Fruit fly (Drosophila melanogaster) whole organism, prepupa: Measurements from ENCODE around the gene CG14989.

Experiments
- Blimp-1 ChIP-seq: fragments of 200-800 bp; sonication (Bioruptor generic); optimal IDR thresholded peaks from 3 replicates; lab custom pipeline; 2017; ENCODE audit warnings: missing biosample characterization, missing genetic modification characterization, mild to moderate bottlenecking, moderate library complexity, missing genetic modification reagents
- CG10631 ChIP-seq: fragments of 200-800 bp; sonication (Bioruptor generic); optimal IDR thresholded peaks from 2 replicates; lab custom pipeline; 2016; ENCODE audit warnings: missing biosample characterization, missing genetic modification characterization
- CG10669 ChIP-seq: fragments of 200-800 bp; sonication (Bioruptor generic); optimal IDR thresholded peaks from 3 replicates; lab custom pipeline; 2018; ENCODE audit warnings: missing biosample characterization, mild to moderate bottlenecking, missing genetic modification characterization, moderate library complexity
- CG11294 ChIP-seq: fragments of 200-800 bp; sonication (Bioruptor generic); IDR thresholded peaks from 2 replicates; pipeline ENCODE4 v1.3.6; 2022; ENCODE audit warnings: missing biosample characterization, missing genetic modification characterization
- CG11762 ChIP-seq: fragments of 200-800 bp; sonication (Bioruptor generic); optimal IDR thresholded peaks from 3 replicates; lab custom pipeline; 2016; ENCODE audit warnings: missing biosample characterization, missing genetic modification characterization; ENCODE audit not compliant: insufficient read depth
- CG11902 ChIP-seq: fragments of 200-800 bp; sonication (Bioruptor generic); optimal IDR thresholded peaks from 3 replicates; lab custom pipeline; 2016; ENCODE audit warnings: missing biosample characterization, missing genetic modification characterization
- CG1621 ChIP-seq: fragments of 200-800 bp; sonication (Bioruptor generic); optimal IDR thresholded peaks from 3 replicates; lab custom pipeline; 2018; ENCODE audit warnings: missing biosample characterization, mild to moderate bottlenecking, missing genetic modification characterization
- CG16779 ChIP-seq: fragments of 200-800 bp; sonication (Bioruptor generic); optimal IDR thresholded peaks from 3 replicates; lab custom pipeline; 2017; ENCODE audit warnings: missing biosample characterization, mild to moderate bottlenecking, missing genetic modification characterization
- CG31627 ChIP-seq: fragments of 200-800 bp; sonication (Bioruptor generic); optimal IDR thresholded peaks from 3 replicates; lab custom pipeline; 2016; ENCODE audit warnings: missing biosample characterization, missing genetic modification characterization
- CG32006 ChIP-seq: fragments of 200-800 bp; sonication (Bioruptor generic); optimal IDR thresholded peaks from 3 replicates; lab custom pipeline; 2017; ENCODE audit warnings: missing biosample characterization, mild to moderate bottlenecking, missing genetic modification characterization
- CG34406 ChIP-seq: fragments of 200-800 bp; sonication (Bioruptor generic); optimal IDR thresholded peaks from 3 replicates; lab custom pipeline; 2016; ENCODE audit warnings: missing biosample characterization, missing genetic modification characterization
- CG3919 ChIP-seq: fragments of 200-800 bp; sonication (Bioruptor generic); optimal IDR thresholded peaks from 3 replicates; lab custom pipeline; 2016; ENCODE audit warnings: missing biosample characterization, missing genetic modification characterization
- CG4318 ChIP-seq: fragments of 200-800 bp; sonication (Bioruptor generic); optimal IDR thresholded peaks from 3 replicates; lab custom pipeline; 2017; ENCODE audit warnings: missing biosample characterization, mild to moderate bottlenecking, missing genetic modification characterization
- CG6163 ChIP-seq: fragments of 200-800 bp; sonication (Bioruptor generic); IDR thresholded peaks from 3 replicates; pipeline ENCODE4 v1.3.6; 2022; ENCODE audit warnings: missing biosample characterization, missing genetic modification characterization
- CG6276 ChIP-seq: fragments of 200-800 bp; sonication (Bioruptor generic); optimal IDR thresholded peaks from 2 replicates; lab custom pipeline; 2017; ENCODE audit warnings: missing biosample characterization, mild to moderate bottlenecking, missing genetic modification characterization
- CG6792 ChIP-seq: fragments of 200-800 bp; sonication (Bioruptor generic); optimal IDR thresholded peaks from 3 replicates; lab custom pipeline; 2016; ENCODE audit warnings: missing biosample characterization, missing genetic modification characterization
- CG6808 ChIP-seq: fragments of 200-800 bp; sonication (Bioruptor generic); optimal IDR thresholded peaks from 3 replicates; lab custom pipeline; 2017; ENCODE audit warnings: missing biosample characterization, missing genetic modification characterization, mild to moderate bottlenecking, moderate library complexity, missing genetic modification reagents
- CG6854 ChIP-seq: fragments of 200-800 bp; sonication (Bioruptor generic); optimal IDR thresholded peaks from 2 replicates; lab custom pipeline; 2017; ENCODE audit warnings: missing biosample characterization, mild to moderate bottlenecking, missing genetic modification characterization
- CG7368 ChIP-seq: fragments of 200-800 bp; sonication (Bioruptor generic); optimal IDR thresholded peaks from 3 replicates; lab custom pipeline; 2016; ENCODE audit warnings: missing biosample characterization, missing genetic modification characterization
- CG8119 ChIP-seq: fragments of 200-800 bp; sonication (Bioruptor generic); IDR thresholded peaks from 3 replicates; pipeline ENCODE4 v1.3.6; 2022; ENCODE audit warnings: missing biosample characterization, missing genetic modification characterization
- CG8319 ChIP-seq: fragments of 200-800 bp; sonication (Bioruptor generic); optimal IDR thresholded peaks from 3 replicates; lab custom pipeline; 2016; ENCODE audit warnings: missing biosample characterization, missing genetic modification characterization
- CG8632 ChIP-seq: fragments of 200-800 bp; sonication (Bioruptor generic); optimal IDR thresholded peaks from 3 replicates; lab custom pipeline; 2016; ENCODE audit warnings: missing biosample characterization, missing genetic modification characterization
- CG9139 ChIP-seq: fragments of 200-800 bp; sonication (Bioruptor generic); optimal IDR thresholded peaks from 3 replicates; lab custom pipeline; 2017; ENCODE audit warnings: missing biosample characterization, mild to moderate bottlenecking, missing genetic modification characterization
- Eip93F ChIP-seq: fragments of 200-800 bp; sonication (Bioruptor generic); optimal IDR thresholded peaks from 2 replicates; lab custom pipeline; 2016; ENCODE audit warnings: missing biosample characterization, mild to moderate bottlenecking, missing genetic modification characterization
- Ets96B ChIP-seq: fragments of 200-800 bp; optimal IDR thresholded peaks from 2 replicates; lab custom pipeline; 2019; ENCODE audit warnings: missing biosample characterization, mild to moderate bottlenecking, missing genetic modification characterization, moderate library complexity
- Gug ChIP-seq: fragments of 200-800 bp; sonication (Bioruptor generic); IDR thresholded peaks from 2 replicates; pipeline ENCODE4 v1.3.6; 2022; ENCODE audit warnings: missing biosample characterization, missing genetic modification characterization
- Hr38 ChIP-seq: sonication (Bioruptor generic); optimal IDR thresholded peaks from 2 replicates; lab custom pipeline; 2016; ENCODE audit warnings: missing biosample characterization, missing genetic modification characterization
- Hr39 ChIP-seq: fragments of 200-800 bp; sonication (Bioruptor generic); optimal IDR thresholded peaks from 2 replicates; lab custom pipeline; 2016; ENCODE audit warnings: missing biosample characterization, missing genetic modification characterization
- Hr4 ChIP-seq: fragments of 200-800 bp; sonication (Bioruptor generic); optimal IDR thresholded peaks from 3 replicates; lab custom pipeline; 2016; ENCODE audit warnings: missing biosample characterization, missing genetic modification characterization
- Lpt ChIP-seq: fragments of 200-800 bp; sonication (Bioruptor generic); optimal IDR thresholded peaks from 3 replicates; lab custom pipeline; 2016; ENCODE audit warnings: missing biosample characterization, missing genetic modification characterization
- Met ChIP-seq: fragments of 200-800 bp; sonication (Bioruptor generic); optimal IDR thresholded peaks from 3 replicates; lab custom pipeline; 2016; ENCODE audit warnings: missing biosample characterization, missing genetic modification characterization
- OdsH ChIP-seq: fragments of 200-800 bp; sonication (Bioruptor generic); optimal IDR thresholded peaks from 3 replicates; lab custom pipeline; 2016; ENCODE audit warnings: missing biosample characterization, missing genetic modification characterization
- Smox ChIP-seq: fragments of 200-800 bp; sonication (Bioruptor generic); optimal IDR thresholded peaks from 3 replicates; lab custom pipeline; 2016; ENCODE audit warnings: missing biosample characterization, missing genetic modification characterization
- Sox102F ChIP-seq: fragments of 200-800 bp; sonication (Bioruptor generic); optimal IDR thresholded peaks from 2 replicates; lab custom pipeline; 2016; ENCODE audit warnings: missing biosample characterization, mild to moderate bottlenecking, missing genetic modification characterization
- Sox14 ChIP-seq: fragments of 200-800 bp; sonication (Bioruptor generic); optimal IDR thresholded peaks from 3 replicates; lab custom pipeline; 2016; ENCODE audit warnings: missing biosample characterization, missing genetic modification characterization
- achi ChIP-seq: fragments of 200-800 bp; sonication (Bioruptor generic); optimal IDR thresholded peaks from 3 replicates; lab custom pipeline; 2016; ENCODE audit warnings: missing biosample characterization, missing genetic modification characterization
- acj6 ChIP-seq: fragments of 200-800 bp; sonication (Bioruptor generic); optimal IDR thresholded peaks from 3 replicates; lab custom pipeline; 2016; ENCODE audit warnings: missing biosample characterization, missing genetic modification characterization
- dac ChIP-seq: fragments of 200-800 bp; sonication (Bioruptor generic); optimal IDR thresholded peaks from 2 replicates; lab custom pipeline; 2017; ENCODE audit warnings: missing biosample characterization, mild to moderate bottlenecking, missing genetic modification characterization
- dsx ChIP-seq: fragments of 200-800 bp; optimal IDR thresholded peaks from 3 replicates; lab custom pipeline; 2019; ENCODE audit warnings: missing biosample characterization, mild to moderate bottlenecking, missing genetic modification characterization, moderate library complexity; ENCODE audit not compliant: poor library complexity, severe bottlenecking
- eg ChIP-seq: fragments of 200-800 bp; sonication (Bioruptor generic); IDR thresholded peaks from 3 replicates; pipeline ENCODE4 v1.3.6; 2022; ENCODE audit warnings: missing biosample characterization, missing genetic modification characterization
- esn ChIP-seq: fragments of 200-800 bp; sonication (Bioruptor generic); optimal IDR thresholded peaks from 2 replicates; lab custom pipeline; 2016; ENCODE audit warnings: missing biosample characterization, mild to moderate bottlenecking, missing genetic modification characterization, moderate library complexity
- fd59A ChIP-seq: fragments of 200-800 bp; sonication (Bioruptor generic); optimal IDR thresholded peaks from 2 replicates; lab custom pipeline; 2017; ENCODE audit warnings: missing biosample characterization, mild to moderate bottlenecking, missing genetic modification characterization, missing genetic modification reagents
- pdm3 ChIP-seq: fragments of 200-800 bp; sonication (Bioruptor generic); optimal IDR thresholded peaks from 3 replicates; lab custom pipeline; 2016; ENCODE audit warnings: missing biosample characterization, missing genetic modification characterization
- salr ChIP-seq, 2 experiments: fragments of 200-800 bp; sonication (Bioruptor generic); optimal IDR thresholded peaks; 3 replicates each; lab custom pipeline; 2016 to 2018; ENCODE audit warnings: missing biosample characterization in 2 of 2, missing genetic modification characterization in 2 of 2, mild to moderate bottlenecking in 1 of 2
- svp ChIP-seq: fragments of 200-800 bp; sonication (Bioruptor generic); peaks from one replicate; lab custom pipeline; 2016; ENCODE audit warnings: missing biosample characterization, missing genetic modification characterization
- topi ChIP-seq: fragments of 200-800 bp; sonication (Bioruptor generic); optimal IDR thresholded peaks from 3 replicates; lab custom pipeline; 2016; ENCODE audit warnings: missing biosample characterization, missing genetic modification characterization
- vri ChIP-seq: fragments of 200-800 bp; sonication (Bioruptor generic); optimal IDR thresholded peaks from 3 replicates; lab custom pipeline; 2016; ENCODE audit warnings: missing biosample characterization, mild to moderate bottlenecking, missing genetic modification characterization

Gene CG14989

DNA sequence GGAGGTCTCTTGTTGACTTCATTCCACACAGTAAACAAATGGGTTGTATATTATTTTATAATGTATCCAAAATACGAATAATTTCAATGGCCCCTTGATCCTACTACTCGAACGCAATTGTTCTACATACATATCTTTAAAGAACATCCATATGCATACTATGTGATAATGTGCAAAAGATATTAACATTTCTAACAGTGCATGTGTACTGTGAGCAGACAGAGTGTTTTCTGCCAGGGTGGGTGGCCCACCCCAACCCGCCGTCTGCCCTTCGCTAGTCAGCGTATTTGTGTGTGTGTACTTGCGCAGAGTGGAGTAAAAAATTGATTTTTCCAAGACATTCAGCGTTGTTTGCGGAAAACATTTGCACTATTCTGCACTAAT is 16.4 kb upstream of the CG14989 start (continued):
- no peak for TF ChIP-seq Blimp-1 (GFP tag; lab: Kevin White, UChicago)
- TF ChIP-seq CG6276: no peak
- peak; percentile 94 for TF ChIP-seq Gug (GFP tag; lab: Robert Waterston, UW)
- TF ChIP-seq CG4318 (GFP tag; lab: Kevin White, UChicago): peak; percentile 78
- TF ChIP-seq CG8319 (GFP tag; lab: Kevin White, UChicago): peak; percentile 40
- TF ChIP-seq achi (GFP tag; lab: Kevin White, UChicago): peak; percentile 76
- no peak for TF ChIP-seq vri (GFP tag; lab: Kevin White, UChicago)
- peak; percentile 84 for TF ChIP-seq Hr4 (GFP tag; lab: Kevin White, UChicago)
- peak; percentile 86 for TF ChIP-seq CG1621 (tag; lab: Kevin White, UChicago)
- TF ChIP-seq dsx: peak; percentile 75
- TF ChIP-seq CG11902 (GFP tag; lab: Kevin White, UChicago): peak; percentile 70
- TF ChIP-seq Met (GFP tag; lab: Kevin White, UChicago): peak; percentile 65
- TF ChIP-seq Hr38 (GFP tag; lab: Kevin White, UChicago): no peak
- TF ChIP-seq salr (GFP tag; optimal IDR thresholded peaks at IDR 0.05; lab: Kevin White, UChicago): peak; percentile 52 to 93
- no peak for TF ChIP-seq svp (GFP tag; lab: Kevin White, UChicago)
- TF ChIP-seq CG6854 (GFP tag; lab: Kevin White, UChicago): no peak
- peak; percentile 95 for TF ChIP-seq eg (GFP tag; lab: Robert Waterston, UW)
- peak; percentile 62 for TF ChIP-seq fd59A (GFP tag; lab: Kevin White, UChicago)
- TF ChIP-seq CG6163: peak; percentile 97
- peak; percentile 68 for TF ChIP-seq CG9139
- no peak for TF ChIP-seq Eip93F (GFP tag; lab: Kevin White, UChicago)
- peak; percentile 76 for TF ChIP-seq CG31627 (GFP tag; lab: Kevin White, UChicago)
- TF ChIP-seq topi (GFP tag; lab: Kevin White, UChicago): peak; percentile 83
- TF ChIP-seq esn: no peak
- no peak for TF ChIP-seq CG6792 (GFP tag; lab: Kevin White, UChicago)

DNA sequence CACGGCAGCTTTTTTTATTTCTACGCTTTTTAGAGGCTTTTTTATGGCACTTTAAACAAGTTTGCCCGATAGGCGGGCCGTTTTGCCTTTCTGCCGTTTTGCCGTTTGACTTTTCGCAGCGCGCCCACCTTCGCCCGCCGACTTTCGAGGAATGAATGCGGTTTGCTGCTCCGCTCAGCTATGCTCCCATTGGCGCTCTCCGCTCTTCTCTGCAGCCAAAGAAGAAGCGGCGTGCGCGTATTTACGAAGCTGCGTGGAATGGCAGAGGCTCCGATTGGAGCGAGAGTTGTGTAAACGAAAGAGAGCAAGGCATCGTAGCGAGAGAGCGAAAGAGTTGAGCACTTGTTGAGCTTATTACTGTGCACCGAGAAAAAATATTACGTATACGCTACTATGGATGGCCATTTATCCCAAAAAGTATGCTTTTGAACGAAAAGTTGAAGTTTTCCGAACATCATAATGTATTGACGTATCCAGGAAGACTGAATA is 15.8 kb upstream of the CG14989 start, which contains the start of gene wit:
wit (minus strand) TSS at position 157 of the 489 bp plus-strand sequence.
- TF ChIP-seq Hr39: peak; percentile 3
- peak; percentile 44 for TF ChIP-seq CG1621 (tag; lab: Kevin White, UChicago)
- peak; percentile 40 for TF ChIP-seq pdm3 (GFP tag; lab: Kevin White, UChicago)
- no peak for TF ChIP-seq CG11902 (GFP tag; lab: Kevin White, UChicago)
- TF ChIP-seq salr (GFP tag; optimal IDR thresholded peaks at IDR 0.05; lab: Kevin White, UChicago): no peak
- TF ChIP-seq CG11294 (GFP tag; lab: Robert Waterston, UW): no peak
- TF ChIP-seq Smox: peak; percentile 31
- peak; percentile 80 for TF ChIP-seq Sox102F
- TF ChIP-seq CG4318 (GFP tag; lab: Kevin White, UChicago): no peak
- no peak for TF ChIP-seq CG10669 (GFP tag; lab: Kevin White, UChicago)
- TF ChIP-seq CG32006 (GFP tag; lab: Kevin White, UChicago): peak; percentile 13
- no peak for TF ChIP-seq CG7368 (GFP tag; lab: Kevin White, UChicago)
- TF ChIP-seq CG16779 (tag; lab: Kevin White, UChicago): peak; percentile 52
- TF ChIP-seq acj6 (GFP tag; lab: Kevin White, UChicago): no peak
- peak; percentile 85 for TF ChIP-seq svp (GFP tag; lab: Kevin White, UChicago)
- peak; percentile 45 for TF ChIP-seq Met (GFP tag; lab: Kevin White, UChicago)
- peak; percentile 13 for TF ChIP-seq CG34406 (GFP tag; lab: Kevin White, UChicago)
- TF ChIP-seq achi (GFP tag; lab: Kevin White, UChicago): peak; percentile 24
- no peak for TF ChIP-seq dac (GFP tag; lab: Kevin White, UChicago)
- peak; percentile 32 for TF ChIP-seq dsx
- TF ChIP-seq CG8319 (GFP tag; lab: Kevin White, UChicago): no peak
- TF ChIP-seq CG9139: peak; percentile 52
- peak; percentile 29 for TF ChIP-seq Sox14 (GFP tag; lab: Kevin White, UChicago)
- TF ChIP-seq CG6808 (GFP tag; lab: Kevin White, UChicago): no peak
- TF ChIP-seq CG31627 (GFP tag; lab: Kevin White, UChicago): no peak
- TF ChIP-seq eg (GFP tag; lab: Robert Waterston, UW): peak; percentile 65; the same call in 2 of the 3 replicates
- TF ChIP-seq CG10631: no peak
- TF ChIP-seq Gug (GFP tag; lab: Robert Waterston, UW): no peak
- TF ChIP-seq Ets96B (tag; lab: Kevin White, UChicago): no peak
- TF ChIP-seq Lpt (GFP tag; lab: Kevin White, UChicago): peak; percentile 41
- peak; percentile 5 for TF ChIP-seq OdsH (GFP tag; lab: Kevin White, UChicago)
- TF ChIP-seq vri (GFP tag; lab: Kevin White, UChicago): peak; percentile 70
- TF ChIP-seq CG6792 (GFP tag; lab: Kevin White, UChicago): peak; percentile 11
- peak; percentile 10 for TF ChIP-seq topi (GFP tag; lab: Kevin White, UChicago)
- peak; percentile 63 for TF ChIP-seq CG3919 (GFP tag; lab: Kevin White, UChicago)
- TF ChIP-seq CG11762 (GFP tag; lab: Kevin White, UChicago): no peak
- peak; percentile 67 for TF ChIP-seq CG8119 (GFP tag; lab: Robert Waterston, UW)
- no peak for TF ChIP-seq CG8632 (GFP tag; lab: Kevin White, UChicago)
